Fruit fly (Drosophila melanogaster): Measurements from ENCODE around the gene Xport-A.

Xport-A gene

DNA sequence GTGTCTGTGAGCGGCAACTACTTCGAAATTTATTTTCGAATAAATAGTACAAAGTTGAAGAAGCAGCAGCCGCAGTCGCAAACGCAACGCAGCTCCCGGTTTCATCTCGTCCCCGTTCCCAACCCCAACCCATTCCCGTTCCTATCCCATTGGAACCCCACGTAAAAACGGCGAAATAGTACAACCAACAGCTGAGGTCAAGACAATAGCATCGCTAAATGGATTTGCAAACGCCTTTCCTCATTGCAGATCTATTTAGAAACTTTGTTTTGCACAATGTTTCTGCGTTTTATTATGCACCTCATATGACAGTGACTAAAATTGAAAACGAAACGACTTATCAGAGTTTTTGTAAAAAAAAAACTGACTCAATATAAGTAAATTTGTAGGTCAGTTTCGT lies 23.8 kb downstream of the Xport-A start (continued):
- TF ChIP-seq bbx (GFP tag; IDR thresholded peaks at IDR 0.05; ENCODE audit: partially characterized antibody) (no peak), Ssrp (tag; optimal IDR thresholded peaks at IDR 0.05) (no peak), Eip74EF (GFP tag; optimal IDR thresholded peaks at IDR 0.05) (no peak), Oaz (GFP tag; IDR thresholded peaks at IDR 0.05) (no peak), dmrt99B (tag; optimal IDR thresholded peaks at IDR 0.05) (no peak), CG9215 (GFP tag; IDR thresholded peaks at IDR 0.05) (no peak), CG32767 (GFP tag; IDR thresholded peaks at IDR 0.05) (no peak), pan (optimal IDR thresholded peaks at IDR 0.05) (no peak), pan (GFP tag; optimal IDR thresholded peaks at IDR 0.05 in 1 of 2, IDR thresholded peaks at IDR 0.05 in 1 of 2) (no peak), Fer1 (GFP tag; optimal IDR thresholded peaks at IDR 0.05) (no peak), Atf3 (GFP tag; optimal IDR thresholded peaks at IDR 0.05) (no peak), chn (GFP tag; optimal IDR thresholded peaks at IDR 0.05) (no peak), onecut (GFP tag; IDR thresholded peaks at IDR 0.05) (no peak), az2 (GFP tag; optimal IDR thresholded peaks at IDR 0.05) (no peak), CG2202 (tag; optimal IDR thresholded peaks at IDR 0.05) (no peak), Abd-B (GFP tag; optimal IDR thresholded peaks at IDR 0.05) (no peak), ftz-f1 (GFP tag; optimal IDR thresholded peaks at IDR 0.05) (no peak), eyg (GFP tag; optimal IDR thresholded peaks at IDR 0.05) (no peak), pros (GFP tag; optimal IDR thresholded peaks at IDR 0.05) (no peak), CG6654 (GFP tag; optimal IDR thresholded peaks at IDR 0.05) (no peak), NFAT (GFP tag; IDR thresholded peaks at IDR 0.05) (no peak), Chrac-16 (GFP tag; optimal IDR thresholded peaks at IDR 0.05) (no peak), ems (GFP tag; optimal IDR thresholded peaks at IDR 0.05) (no peak), gcm (GFP tag; optimal IDR thresholded peaks at IDR 0.05) (no peak), CG11696 (GFP tag; IDR thresholded peaks at IDR 0.05) (peak; percentile 84), sqz (GFP tag; optimal IDR thresholded peaks at IDR 0.05) (no peak), Hsf (GFP tag; optimal IDR thresholded peaks at IDR 0.05) (no peak), Mrtf (GFP tag; IDR thresholded peaks at IDR 0.05) (no peak), CG11085 (GFP tag; IDR thresholded peaks at IDR 0.05) (no peak), abd-A (tag; optimal IDR thresholded peaks at IDR 0.05) (no peak), cas (GFP tag; IDR thresholded peaks at IDR 0.05) (no peak), stc (GFP tag; IDR thresholded peaks at IDR 0.05) (0 out of 2 replicates have a peak, but pooled peaks have one; percentile 23), trh (GFP tag; optimal IDR thresholded peaks at IDR 0.05) (no peak), Poxn (GFP tag; IDR thresholded peaks at IDR 0.05) (no peak), CG9817 (tag; optimal IDR thresholded peaks at IDR 0.05) (no peak), CG9932 (GFP tag; IDR thresholded peaks at IDR 0.05) (peak; percentile 24; the same call in 1 of the 2 replicates), Hr78 (GFP tag; optimal IDR thresholded peaks at IDR 0.05) (no peak), CG11398 (GFP tag; optimal IDR thresholded peaks at IDR 0.05) (no peak), esg (GFP tag; conservative IDR thresholded peaks at IDR 0.05) (no peak), CG5953 (GFP tag; IDR thresholded peaks at IDR 0.05) (no peak), H2.0 (GFP tag; IDR thresholded peaks at IDR 0.05) (peak; percentile 18; the same call in 1 of the 2 replicates), grn (GFP tag; optimal IDR thresholded peaks at IDR 0.05) (no peak), trem (tag; optimal IDR thresholded peaks at IDR 0.05) (no peak), CG4404 (GFP tag; IDR thresholded peaks at IDR 0.05) (no peak), CG31365 (tag; optimal IDR thresholded peaks at IDR 0.05) (no peak), hth (optimal IDR thresholded peaks at IDR 0.05) (no peak), CG8944 (GFP tag; optimal IDR thresholded peaks at IDR 0.05) (no peak), bab2 (GFP tag; optimal IDR thresholded peaks at IDR 0.05) (no peak), CG18599 (GFP tag; optimal IDR thresholded peaks at IDR 0.05) (no peak), HLHmδ (GFP tag; optimal IDR thresholded peaks at IDR 0.05) (no peak), Asciz (GFP tag; optimal IDR thresholded peaks at IDR 0.05) (no peak), MBD-R2 (GFP tag; IDR thresholded peaks at IDR 0.05) (no peak), Xrp1 (GFP tag; IDR thresholded peaks at IDR 0.05) (no peak)

Measured in whole organism, embryonic.